Worm (Caenorhabditis elegans): ENCODE measurements around the gene lias-1.

DNA sequence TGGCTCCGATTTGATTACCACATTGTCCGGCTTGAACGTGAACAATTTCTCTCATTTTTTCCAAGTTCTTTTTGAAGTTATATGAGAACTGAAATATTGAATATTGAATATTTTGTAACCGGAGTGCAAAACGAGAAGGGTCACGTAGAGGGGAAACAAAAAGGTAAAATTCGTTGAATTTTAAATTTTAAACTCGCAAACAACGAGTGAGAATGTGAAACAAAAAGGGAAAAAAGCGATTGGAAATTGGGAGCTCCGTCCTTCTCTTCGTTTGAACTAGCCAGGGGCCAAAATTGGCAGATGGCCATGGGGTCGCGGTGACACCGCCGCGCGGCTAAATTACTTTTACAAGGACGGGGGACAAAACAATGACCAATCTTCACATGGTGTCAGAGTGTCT, 36.6 kb upstream of the lias-1 start, which contains the start of gene ben-1:
- TF ChIP-seq elt-3 (tag; optimal IDR thresholded peaks at IDR 0.05) (no peak), nhr-84 (tag; optimal IDR thresholded peaks at IDR 0.05) (no peak), nhr-77 (tag; optimal IDR thresholded peaks at IDR 0.05) (no peak), lin-13 (GFP tag; optimal IDR thresholded peaks at IDR 0.05) (no peak), ces-1 (GFP tag; optimal IDR thresholded peaks at IDR 0.05) (no peak), nhr-20 (tag; optimal IDR thresholded peaks at IDR 0.05) (no peak), mdl-1 (tag; optimal IDR thresholded peaks at IDR 0.05) (no peak)

Data from whole organism, L1 larva.